Worm (Caenorhabditis elegans): Measurements from ENCODE around the gene R12C12.5.

R12C12.5 gene

DNA sequence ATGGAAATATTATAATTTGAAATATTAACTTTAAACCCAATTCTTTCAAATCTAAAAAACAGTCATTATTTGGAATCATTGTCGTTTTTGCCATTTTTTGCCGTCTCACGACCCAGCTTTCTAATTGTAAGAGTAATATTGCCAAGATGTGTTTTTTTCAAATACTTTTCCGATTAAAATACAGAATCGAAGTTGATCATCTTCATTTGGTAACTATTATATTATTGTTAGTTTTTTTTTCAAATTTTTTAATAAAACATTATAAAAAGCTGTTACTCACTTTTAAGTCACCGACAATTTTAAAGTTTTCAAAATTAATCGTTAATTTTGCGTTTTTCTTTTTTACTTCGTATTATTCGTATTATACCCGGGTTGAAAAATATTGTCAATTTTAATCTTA lies 47.7 kb downstream of the R12C12.5 start, which contains the start of gene ins-5:
TSS of gene ins-5 (plus strand) at position 301 of the 400 bp plus-strand sequence.
- no peak for TF ChIP-seq vab-7 (GFP tag; IDR thresholded peaks at IDR 0.05)
- TF ChIP-seq F37D6.2 (tag; optimal IDR thresholded peaks at IDR 0.05) = no peak
- TF ChIP-seq D1046.2 (GFP tag; IDR thresholded peaks at IDR 0.05) = no peak
- no peak for TF ChIP-seq mdt-29 (GFP tag; IDR thresholded peaks at IDR 0.05)
- no peak for TF ChIP-seq ZK337.2 (GFP tag; IDR thresholded peaks at IDR 0.05)
- no peak for TF ChIP-seq spr-3 (GFP tag; optimal IDR thresholded peaks at IDR 0.05)
- TF ChIP-seq nhr-10 (tag; optimal IDR thresholded peaks at IDR 0.05) = no peak
- TF ChIP-seq ctbp-1 (GFP tag; IDR thresholded peaks at IDR 0.05) = no peak

DNA sequence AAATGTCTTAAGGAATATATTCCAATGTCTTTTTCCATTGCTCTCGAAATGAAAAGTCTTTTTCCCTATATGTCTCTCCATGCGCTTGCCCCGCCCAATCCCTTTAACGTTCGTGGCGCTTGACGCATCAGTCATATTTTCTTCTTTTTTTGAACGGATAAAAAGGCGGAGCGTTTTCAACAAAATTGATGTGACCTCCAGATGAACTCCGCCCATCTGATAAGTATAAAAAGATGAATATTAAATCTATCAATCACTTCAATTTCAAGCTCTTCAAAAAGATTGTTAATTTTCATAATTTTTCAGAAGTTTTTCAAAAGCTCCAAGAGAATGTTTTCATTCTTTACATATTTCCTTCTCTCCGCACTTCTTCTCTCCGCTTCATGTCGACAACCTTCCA lies 48.9 kb downstream of the R12C12.5 start, which contains the start of gene ins-4:
TSS of gene ins-4 (plus strand) at position 301 of the 400 bp plus-strand sequence.
- TF ChIP-seq mxl-2 (GFP tag; conservative IDR thresholded peaks at IDR 0.05) (no peak), nhr-28 (tag; optimal IDR thresholded peaks at IDR 0.05) (no peak), hlh-11 (tag; optimal IDR thresholded peaks at IDR 0.05) (no peak), ceh-20 (GFP tag; IDR thresholded peaks at IDR 0.05) (no peak), spr-1 (tag; optimal IDR thresholded peaks at IDR 0.05) (no peak), lin-13 (GFP tag; optimal IDR thresholded peaks at IDR 0.05) (no peak), madf-5 (GFP tag; IDR thresholded peaks at IDR 0.05) (no peak), zfp-2 (tag; optimal IDR thresholded peaks at IDR 0.05) (no peak), lim-7 (GFP tag; IDR thresholded peaks at IDR 0.05) (no peak), daf-8 (GFP tag; IDR thresholded peaks at IDR 0.05) (no peak)

All from whole organism, L4 larva.